Worm (Caenorhabditis elegans) whole organism, L3 larva: Measurements from ENCODE around the gene unc-47.

ENCODE experiments used
- ama-1 ChIP-seq: fragments of 150-350 bp; optimal IDR thresholded peaks from 2 replicates; lab custom pipeline; 2018
- fos-1 ChIP-seq: fragments of 150-350 bp; optimal IDR thresholded peaks from 2 replicates; lab custom pipeline; 2014; ENCODE audit warnings: missing biosample characterization, missing genetic modification characterization
- jun-1 ChIP-seq: fragments of 150-350 bp; optimal IDR thresholded peaks from 2 replicates; lab custom pipeline; 2014; ENCODE audit warnings: missing biosample characterization, missing genetic modification reagents, missing genetic modification characterization
- nhr-237 ChIP-seq: fragments of 150-350 bp; optimal IDR thresholded peaks from 2 replicates; lab custom pipeline; 2014; ENCODE audit warnings: missing biosample characterization, missing genetic modification characterization
- nhr-25 ChIP-seq: sonication (generic microtip); optimal IDR thresholded peaks from 2 replicates; lab custom pipeline; 2017; ENCODE audit warnings: missing biosample characterization, missing genetic modification characterization
- nhr-76 ChIP-seq: fragments of 150-350 bp; sonication (generic microtip); optimal IDR thresholded peaks from 5 replicates; lab custom pipeline; 2014; ENCODE audit warnings: missing biosample characterization, missing genetic modification characterization
- pqm-1 ChIP-seq: fragments of 150-350 bp; optimal IDR thresholded peaks from 2 replicates; lab custom pipeline; 2017; ENCODE audit warnings: missing biosample characterization, missing genetic modification characterization, inconsistent platforms
- skn-1 ChIP-seq: fragments of 150-350 bp; optimal IDR thresholded peaks from 2 replicates; lab custom pipeline; 2014; ENCODE audit warnings: missing biosample characterization, missing genetic modification characterization
- unc-62 ChIP-seq: fragments of 150-350 bp; sonication (generic microtip); optimal IDR thresholded peaks from 4 replicates; lab custom pipeline; 2014; ENCODE audit warnings: missing biosample characterization, missing genetic modification reagents, missing genetic modification characterization

ce11 chrIII:10215882-10216281, 29.8 kb upstream of the unc-47 start:
- TF ChIP-seq nhr-25 (tag; lab: Kevin White, UChicago) = no peak
- TF ChIP-seq ama-1 (lab: Kevin White, UChicago) = peak; percentile 76
- TF ChIP-seq unc-62 (GFP tag; lab: Kevin White, UChicago) = no peak
- no peak for TF ChIP-seq fos-1 (tag; lab: Kevin White, UChicago)
- no peak for TF ChIP-seq skn-1
- no peak for TF ChIP-seq pqm-1
- no peak for TF ChIP-seq nhr-76 (tag; lab: Kevin White, UChicago)
- TF ChIP-seq jun-1 = no peak
- TF ChIP-seq nhr-237 (tag; lab: Kevin White, UChicago) = no peak
